Worm (Caenorhabditis elegans) whole organism, young adult: ENCODE results near the gene acs-21.

ENCODE experiments used
- K12H6.12 ChIP-seq: fragments of 200-800 bp; sonication (Bioruptor generic); optimal IDR thresholded peaks from 2 replicates; lab custom pipeline; 2018; ENCODE audit warnings: mild to moderate bottlenecking, missing genetic modification characterization, missing compliant biosample characterization
- ama-1 ChIP-seq, 3 experiments: fragments of 150-350 bp in 1 of 3; sonication (generic microtip) in 2 of 3; optimal IDR thresholded peaks; 2 replicates each; lab custom pipeline; 2014 to 2018; ENCODE audit warnings: missing biosample characterization in 2 of 3, missing genetic modification characterization in 2 of 3, missing genetic modification reagents in 2 of 3
- attf-5 ChIP-seq: fragments of 200-800 bp; sonication (Bioruptor generic); optimal IDR thresholded peaks from 2 replicates; lab custom pipeline; 2018; ENCODE audit warnings: mild to moderate bottlenecking, missing genetic modification characterization, missing compliant biosample characterization
- cebp-1 ChIP-seq, 2 experiments: fragments of 200-800 bp in 1 of 2; sonication (Bioruptor generic) in 1 of 2; sonication (generic microtip) in 1 of 2; IDR thresholded peaks in 1 of 2; optimal IDR thresholded peaks in 1 of 2; 2 replicates each; pipeline versions ENCODE4 v1.3.6 to Lab custom; 2017 to 2022; ENCODE audit warnings: missing compliant biosample characterization in 2 of 2, missing genetic modification characterization in 2 of 2, mild to moderate bottlenecking in 1 of 2, missing genetic modification reagents in 1 of 2, moderate library complexity in 1 of 2
- cebp-2 ChIP-seq: fragments of 200-800 bp; sonication (Bioruptor generic); IDR thresholded peaks from 2 replicates; pipeline ENCODE4 v1.3.6; 2022; ENCODE audit warnings: missing genetic modification characterization, missing compliant biosample characterization
- pbrm-1 ChIP-seq: fragments of 200-800 bp; sonication (Bioruptor generic); IDR thresholded peaks from 2 replicates; pipeline ENCODE4 v1.3.6; 2022; ENCODE audit warnings: missing genetic modification reagents, missing genetic modification characterization, missing compliant biosample characterization
- rec-8 ChIP-seq, 2 experiments: sonication (generic microtip); optimal IDR thresholded peaks; 2 replicates each; lab custom pipeline; 2016; ENCODE audit warnings: mild to moderate bottlenecking in 2 of 2, missing genetic modification characterization in 2 of 2, missing genetic modification reagents in 2 of 2, missing genotype in 2 of 2, missing biosample characterization in 1 of 2, missing compliant biosample characterization in 1 of 2, moderate library complexity in 1 of 2
- sea-2 ChIP-seq: fragments of 200-800 bp; sonication (Bioruptor generic); IDR thresholded peaks from 2 replicates; pipeline ENCODE4 v1.3.6; 2022; ENCODE audit warnings: missing genetic modification characterization, missing compliant biosample characterization
- snpc-1.1 ChIP-seq: sonication (generic microtip); optimal IDR thresholded peaks from 2 replicates; lab custom pipeline; 2017; ENCODE audit warnings: missing genetic modification characterization, mild to moderate bottlenecking, missing compliant biosample characterization, antibody characterized with exemption, moderate library complexity, missing genotype, missing genetic modification reagents; ENCODE audit not compliant: insufficient read depth
- snpc-4 ChIP-seq, 5 experiments: fragments of 150-350 bp in 1 of 5; sonication (generic microtip) in 4 of 5; optimal IDR thresholded peaks; 2 replicates each; lab custom pipeline; 2014 to 2018; ENCODE audit warnings: missing genetic modification characterization in 5 of 5, missing biosample characterization in 3 of 5, antibody characterized with exemption in 2 of 5, mild to moderate bottlenecking in 2 of 5, missing compliant biosample characterization in 2 of 5, missing genotype in 2 of 5, moderate library complexity in 2 of 5, missing genetic modification reagents in 1 of 5
- ztf-26 ChIP-seq: sonication (generic microtip); optimal IDR thresholded peaks from 2 replicates; lab custom pipeline; 2017; ENCODE audit warnings: missing genetic modification characterization, missing compliant biosample characterization

ce11 chrV:3046364-3046763 lies 42.5 kb upstream of the acs-21 start:
- TF ChIP-seq rec-8 (tag; optimal IDR thresholded peaks at IDR 0.05; lab: Kevin White, UChicago): no peak
- TF ChIP-seq snpc-1.1 (tag; lab: Kevin White, UChicago): no peak
- no peak for TF ChIP-seq cebp-1 (GFP tag; IDR thresholded peaks at IDR 0.05; lab: Robert Waterston, UW)
- TF ChIP-seq cebp-1 (tag; optimal IDR thresholded peaks at IDR 0.05; lab: Kevin White, UChicago): no peak
- TF ChIP-seq cebp-2 (GFP tag; lab: Robert Waterston, UW): no peak
- no peak for TF ChIP-seq ama-1 (optimal IDR thresholded peaks at IDR 0.05; lab: Kevin White, UChicago)
- TF ChIP-seq ama-1 (GFP tag; optimal IDR thresholded peaks at IDR 0.05; lab: Kevin White, UChicago): no peak
- TF ChIP-seq K12H6.12 (tag; lab: Kevin White, UChicago): no peak
- TF ChIP-seq snpc-4 (GFP tag; optimal IDR thresholded peaks at IDR 0.05; lab: Kevin White, UChicago): no peak
- no peak for TF ChIP-seq snpc-4 (tag; optimal IDR thresholded peaks at IDR 0.05; lab: Kevin White, UChicago)
- no peak for TF ChIP-seq ztf-26 (tag; lab: Kevin White, UChicago)
- no peak for TF ChIP-seq pbrm-1 (GFP tag; lab: Robert Waterston, UW)
- TF ChIP-seq attf-5 (GFP tag; lab: Kevin White, UChicago): no peak
- no peak for TF ChIP-seq sea-2 (GFP tag; lab: Robert Waterston, UW)
